Worm (Caenorhabditis elegans): ENCODE results near the gene cyp-25A4.

The cyp-25A4 gene

ce11 chrIII:3852030-3852579 lies at the start of gene cyp-25A4:
cyp-25A4 (minus strand) TSS chrIII:3852080.
- TF ChIP-seq ceh-34 (tag; optimal IDR thresholded peaks at IDR 0.05): peak; percentile 3

- TF ChIP-seq che-1 (tag; optimal IDR thresholded peaks at IDR 0.05) (no peak), pax-1 (tag; optimal IDR thresholded peaks at IDR 0.05) (no peak)
These were observed 49.7 kb upstream of the cyp-25A4 start, which contains the start of gene tir-1 for ce11 chrIII:3901542-3901941. tir-1 (minus strand) TSS chrIII:3901642.

DNA sequence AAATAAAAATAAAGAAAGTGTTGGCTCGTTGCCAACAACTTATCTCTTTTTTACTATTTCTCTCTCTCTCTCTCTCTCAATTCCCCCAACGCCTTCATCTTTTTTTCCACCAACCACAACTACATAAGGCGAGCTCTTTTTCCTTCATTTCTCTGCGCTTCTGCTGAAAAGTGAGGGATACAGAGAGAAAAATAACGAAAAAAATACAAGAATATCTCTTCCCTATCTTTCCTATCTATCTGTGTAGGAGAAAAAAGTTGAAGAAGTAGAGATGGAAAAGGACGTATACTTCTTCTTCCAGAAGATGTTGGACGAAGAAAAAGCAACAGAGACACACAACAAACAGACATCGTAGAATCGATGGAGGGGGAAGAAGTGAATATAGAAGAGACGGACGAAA lies 47.0 kb upstream of the cyp-25A4 start:
- peak; percentile 26 for TF ChIP-seq unc-42 (tag; optimal IDR thresholded peaks at IDR 0.05)
- TF ChIP-seq ceh-31 (tag; optimal IDR thresholded peaks at IDR 0.05): peak; percentile 21
- TF ChIP-seq unc-55 (GFP tag; optimal IDR thresholded peaks at IDR 0.05): no peak

ce11 chrIII:3898354-3898753 lies 46.5 kb upstream of the cyp-25A4 start:
- TF ChIP-seq hlh-30 (tag; optimal IDR thresholded peaks at IDR 0.05; ENCODE audit: insufficient read depth) (no peak), pat-9 (tag; optimal IDR thresholded peaks at IDR 0.05) (no peak), nfya-1 (tag; optimal IDR thresholded peaks at IDR 0.05) (peak; percentile 88)

ce11 chrIII:3893992-3894391 lies 42.1 kb upstream of the cyp-25A4 start:
- TF ChIP-seq unc-3 (GFP tag; conservative IDR thresholded peaks at IDR 0.05) (no peak), unc-3 (tag; optimal IDR thresholded peaks at IDR 0.05) (no peak), K02D7.2 (tag; optimal IDR thresholded peaks at IDR 0.05) (no peak), K09A11.1 (tag; optimal IDR thresholded peaks at IDR 0.05; ENCODE audit: insufficient read depth) (no peak), elt-2 (tag; optimal IDR thresholded peaks at IDR 0.05) (peak; percentile 30), ceh-19 (GFP tag; optimal IDR thresholded peaks at IDR 0.05) (no peak), ceh-22 (tag; optimal IDR thresholded peaks at IDR 0.05) (no peak), pat-9 (tag; optimal IDR thresholded peaks at IDR 0.05) (no peak)

DNA sequence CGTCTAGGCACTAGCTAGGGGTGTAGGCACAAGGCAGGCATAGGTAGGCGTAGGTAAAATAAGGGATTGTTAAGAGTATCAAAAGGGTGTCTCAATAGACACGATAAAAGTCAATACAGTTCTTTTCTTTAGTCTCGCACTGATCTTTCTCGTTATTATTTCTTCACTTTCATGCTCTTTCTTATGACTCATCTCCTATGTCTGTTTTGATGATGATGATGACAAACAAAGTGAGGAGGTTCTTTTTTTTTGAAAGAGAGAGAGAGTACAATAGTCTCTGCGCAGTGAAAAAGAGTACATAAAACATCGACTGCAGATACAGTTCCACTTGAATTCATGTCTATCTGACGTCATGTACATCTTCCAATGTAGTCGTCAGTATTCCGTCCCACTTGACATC lies 38.0 kb upstream of the cyp-25A4 start:
- TF ChIP-seq unc-42 (tag; optimal IDR thresholded peaks at IDR 0.05) (no peak), npax-4 (tag; optimal IDR thresholded peaks at IDR 0.05) (no peak)

- TF ChIP-seq ceh-14 (tag; optimal IDR thresholded peaks at IDR 0.05) (no peak), ahr-1 (tag; optimal IDR thresholded peaks at IDR 0.05) (no peak), rnt-1 (tag; optimal IDR thresholded peaks at IDR 0.05) (no peak), ets-4 (tag; optimal IDR thresholded peaks at IDR 0.05) (no peak), syd-9 (tag; optimal IDR thresholded peaks at IDR 0.05) (no peak), unc-3 (GFP tag; conservative IDR thresholded peaks at IDR 0.05) (no peak), unc-3 (tag; optimal IDR thresholded peaks at IDR 0.05) (no peak), elt-4 (tag; optimal IDR thresholded peaks at IDR 0.05) (no peak), hlh-8 (tag; optimal IDR thresholded peaks at IDR 0.05) (no peak), pag-3 (tag; optimal IDR thresholded peaks at IDR 0.05; ENCODE audit: borderline replicate concordance) (no peak), ceh-18 (tag; optimal IDR thresholded peaks at IDR 0.05) (no peak), elt-2 (tag; optimal IDR thresholded peaks at IDR 0.05) (no peak), hlh-13 (GFP tag; optimal IDR thresholded peaks at IDR 0.05) (no peak), madf-2 (tag; optimal IDR thresholded peaks at IDR 0.05) (no peak), mec-3 (tag; optimal IDR thresholded peaks at IDR 0.05; ENCODE audit: borderline replicate concordance) (no peak), fax-1 (tag; optimal IDR thresholded peaks at IDR 0.05) (no peak), fkh-6 (tag; optimal IDR thresholded peaks at IDR 0.05) (no peak), nfya-1 (tag; optimal IDR thresholded peaks at IDR 0.05) (no peak), T23F11.4 (GFP tag; optimal IDR thresholded peaks at IDR 0.05) (no peak), ceh-31 (tag; optimal IDR thresholded peaks at IDR 0.05) (no peak)
These were observed 35.7 kb upstream of the cyp-25A4 start for ce11 chrIII:3887586-3887985.

Measured in whole organism, late embryonic.